Fruit fly (Drosophila melanogaster) whole organism, adult: Measurements from ENCODE around the gene MED15.

Source experiments
- CG1620 ChIP-seq: fragments of 200-800 bp; sonication (Bioruptor generic); optimal IDR thresholded peaks from 2 replicates; lab custom pipeline; 2016; ENCODE audit warnings: missing biosample characterization, missing genetic modification characterization
- CG33017 ChIP-seq: fragments of 200-800 bp; sonication (Bioruptor generic); optimal IDR thresholded peaks from 2 replicates; lab custom pipeline; 2018; ENCODE audit warnings: missing biosample characterization, mild to moderate bottlenecking, missing genetic modification characterization, moderate library complexity

- TF ChIP-seq CG33017 (tag; lab: Kevin White, UChicago) (no peak), CG1620 (GFP tag; lab: Kevin White, UChicago) (no peak)
Measured at dm6 chr2L:475920-476319, 3.1 kb downstream of the MED15 start, which contains the start of gene ush.
